Worm (Caenorhabditis elegans) whole organism, L3 larva: ENCODE measurements around the gene glb-16.
A peak's percentile ranks its signal among the peaks of the same experiment; 100 is the strongest.

Source experiments
- ZK546.5 ChIP-seq: sonication (generic microtip); optimal IDR thresholded peaks from 2 replicates; lab custom pipeline; 2017; ENCODE audit warnings: missing biosample characterization, missing genetic modification characterization
- aly-2 ChIP-seq: fragments of 150-350 bp; optimal IDR thresholded peaks from 2 replicates; lab custom pipeline; 2014; ENCODE audit warnings: missing biosample characterization, missing genetic modification characterization
- ama-1 ChIP-seq: fragments of 150-350 bp; optimal IDR thresholded peaks from 2 replicates; lab custom pipeline; 2018
- ceh-28 ChIP-seq: fragments of 150-350 bp; optimal IDR thresholded peaks from 2 replicates; lab custom pipeline; 2014; ENCODE audit warnings: missing biosample characterization, missing genetic modification reagents, missing genetic modification characterization
- ceh-82 ChIP-seq: fragments of 150-350 bp; optimal IDR thresholded peaks from 2 replicates; lab custom pipeline; 2014; ENCODE audit warnings: missing biosample characterization, missing genetic modification characterization
- daf-12 ChIP-seq: fragments of 150-350 bp; optimal IDR thresholded peaks from 2 replicates; lab custom pipeline; 2014; ENCODE audit warnings: missing biosample characterization, missing genetic modification reagents, missing genetic modification characterization
- egl-27 ChIP-seq: sonication (generic microtip); optimal IDR thresholded peaks from 4 replicates; lab custom pipeline; 2017; ENCODE audit warnings: missing biosample characterization, missing genetic modification reagents, missing genetic modification characterization
- egl-5 ChIP-seq: fragments of 150-350 bp; optimal IDR thresholded peaks from 2 replicates; lab custom pipeline; 2017; ENCODE audit warnings: missing biosample characterization, missing genetic modification reagents, missing genetic modification characterization, inconsistent platforms
- elt-2 ChIP-seq: sonication (generic microtip); optimal IDR thresholded peaks from 2 replicates; lab custom pipeline; 2016; ENCODE audit warnings: missing genetic modification reagents, mild to moderate bottlenecking, missing genetic modification characterization, missing compliant biosample characterization
- eor-1 ChIP-seq, 2 experiments: fragments of 150-350 bp; optimal IDR thresholded peaks; 2 replicates each; lab custom pipeline; 2014 to 2018; ENCODE audit warnings: missing biosample characterization in 2 of 2, missing genetic modification characterization in 2 of 2
- fkh-2 ChIP-seq: fragments of 150-350 bp; optimal IDR thresholded peaks from 2 replicates; lab custom pipeline; 2014; ENCODE audit warnings: missing biosample characterization, missing genetic modification reagents, missing genetic modification characterization
- fos-1 ChIP-seq: fragments of 150-350 bp; optimal IDR thresholded peaks from 2 replicates; lab custom pipeline; 2014; ENCODE audit warnings: missing biosample characterization, missing genetic modification characterization
- hmg-11 ChIP-seq: sonication (generic microtip); optimal IDR thresholded peaks from 2 replicates; lab custom pipeline; 2016; ENCODE audit warnings: missing genetic modification characterization, missing compliant biosample characterization
- jun-1 ChIP-seq: fragments of 150-350 bp; optimal IDR thresholded peaks from 2 replicates; lab custom pipeline; 2014; ENCODE audit warnings: missing biosample characterization, missing genetic modification reagents, missing genetic modification characterization
- lin-39 ChIP-seq: fragments of 150-350 bp; optimal IDR thresholded peaks from 2 replicates; lab custom pipeline; 2018; ENCODE audit warnings: missing biosample characterization, missing genetic modification reagents, missing genetic modification characterization
- lsy-12 ChIP-seq: sonication (generic microtip); optimal IDR thresholded peaks from 2 replicates; lab custom pipeline; 2016; ENCODE audit warnings: mild to moderate bottlenecking, missing genetic modification characterization, missing compliant biosample characterization
- mdl-1 ChIP-seq: fragments of 150-350 bp; optimal IDR thresholded peaks from 2 replicates; lab custom pipeline; 2014; ENCODE audit warnings: missing biosample characterization, missing genetic modification characterization
- nfya-1 ChIP-seq: sonication (generic microtip); optimal IDR thresholded peaks from 2 replicates; lab custom pipeline; 2017; ENCODE audit warnings: missing genetic modification characterization, mild to moderate bottlenecking, missing compliant biosample characterization, antibody characterized with exemption, moderate library complexity; ENCODE audit not compliant: insufficient read depth
- nhr-12 ChIP-seq: fragments of 150-350 bp; optimal IDR thresholded peaks from 2 replicates; lab custom pipeline; 2014; ENCODE audit warnings: missing biosample characterization, missing genetic modification characterization
- nhr-23 ChIP-seq: fragments of 150-350 bp; optimal IDR thresholded peaks from 2 replicates; lab custom pipeline; 2014; ENCODE audit warnings: missing biosample characterization, missing genetic modification reagents, missing genetic modification characterization
- nhr-25 ChIP-seq: sonication (generic microtip); optimal IDR thresholded peaks from 2 replicates; lab custom pipeline; 2017; ENCODE audit warnings: missing biosample characterization, missing genetic modification characterization
- nhr-28 ChIP-seq: fragments of 150-350 bp; optimal IDR thresholded peaks from 2 replicates; lab custom pipeline; 2014; ENCODE audit warnings: missing biosample characterization, missing genetic modification characterization
- nhr-43 ChIP-seq: sonication (generic microtip); optimal IDR thresholded peaks from 2 replicates; lab custom pipeline; 2016; ENCODE audit warnings: mild to moderate bottlenecking, missing genetic modification characterization, missing compliant biosample characterization; ENCODE audit not compliant: poor library complexity, severe bottlenecking
- nhr-76 ChIP-seq: fragments of 150-350 bp; sonication (generic microtip); optimal IDR thresholded peaks from 5 replicates; lab custom pipeline; 2014; ENCODE audit warnings: missing biosample characterization, missing genetic modification characterization
- nhr-77 ChIP-seq: fragments of 150-350 bp; optimal IDR thresholded peaks from 2 replicates; lab custom pipeline; 2014; ENCODE audit warnings: missing biosample characterization, missing genetic modification characterization
- pqm-1 ChIP-seq: fragments of 150-350 bp; optimal IDR thresholded peaks from 2 replicates; lab custom pipeline; 2017; ENCODE audit warnings: missing biosample characterization, missing genetic modification characterization, inconsistent platforms
- sea-2 ChIP-seq: fragments of 150-350 bp; sonication (generic microtip); optimal IDR thresholded peaks from 4 replicates; lab custom pipeline; 2014; ENCODE audit warnings: missing biosample characterization, missing genetic modification reagents, missing genetic modification characterization
- snpc-4 ChIP-seq: fragments of 150-350 bp; optimal IDR thresholded peaks from 2 replicates; lab custom pipeline; 2014; ENCODE audit warnings: missing biosample characterization, missing genetic modification characterization
- unc-62 ChIP-seq: fragments of 150-350 bp; sonication (generic microtip); optimal IDR thresholded peaks from 4 replicates; lab custom pipeline; 2014; ENCODE audit warnings: missing biosample characterization, missing genetic modification reagents, missing genetic modification characterization
- zag-1 ChIP-seq: fragments of 150-350 bp; optimal IDR thresholded peaks from 2 replicates; lab custom pipeline; 2014; ENCODE audit warnings: missing biosample characterization, missing genetic modification characterization
- ztf-11 ChIP-seq: fragments of 150-350 bp; optimal IDR thresholded peaks from 2 replicates; lab custom pipeline; 2014; ENCODE audit warnings: missing biosample characterization, missing genetic modification characterization

Gene glb-16

ce11 chrX:7540033-7540432 is at the start of gene glb-16:
Gene glb-16 (minus strand): TSS chrX:7540133.
- no peak for TF ChIP-seq jun-1 (tag; lab: Kevin White, UChicago)
- TF ChIP-seq nhr-28 (tag; lab: Kevin White, UChicago): no peak
- TF ChIP-seq nfya-1 (tag; lab: Kevin White, UChicago): no peak
- no peak for TF ChIP-seq lin-39 (tag; lab: Kevin White, UChicago)
- no peak for TF ChIP-seq nhr-12 (tag; lab: Kevin White, UChicago)
- TF ChIP-seq ZK546.5 (tag; lab: Kevin White, UChicago): no peak
- no peak for TF ChIP-seq ama-1 (lab: Kevin White, UChicago)
- TF ChIP-seq fos-1: no peak
- no peak for TF ChIP-seq ceh-28 (tag; lab: Kevin White, UChicago)
- no peak for TF ChIP-seq nhr-76 (tag; lab: Kevin White, UChicago)
- no peak for TF ChIP-seq nhr-25 (tag; lab: Kevin White, UChicago)
- TF ChIP-seq nhr-77 (tag; lab: Kevin White, UChicago): no peak
- TF ChIP-seq fkh-2 (tag; lab: Kevin White, UChicago): no peak
- TF ChIP-seq hmg-11 (tag; lab: Kevin White, UChicago): no peak
- TF ChIP-seq eor-1 (tag; optimal IDR thresholded peaks at IDR 0.05; lab: Kevin White, UChicago): no peak
- no peak for TF ChIP-seq ceh-82 (tag; lab: Kevin White, UChicago)
- no peak for TF ChIP-seq aly-2 (tag; lab: Kevin White, UChicago)
- TF ChIP-seq, all 47 proteins: peak for 0

- TF ChIP-seq nhr-76 (tag; lab: Kevin White, UChicago) (no peak), nhr-43 (tag; lab: Kevin White, UChicago) (peak; percentile 7)
Measured at ce11 chrX:7587741-7588235, 47.9 kb upstream of the glb-16 start.

ce11 chrX:7586588-7586987 is 46.7 kb upstream of the glb-16 start:
- peak; percentile 47 for TF ChIP-seq nhr-25 (tag; lab: Kevin White, UChicago)
- TF ChIP-seq nhr-23 (tag; lab: Kevin White, UChicago): peak; percentile 42
- TF ChIP-seq ceh-28 (tag; lab: Kevin White, UChicago): peak; percentile 32
- no peak for TF ChIP-seq sea-2
- no peak for TF ChIP-seq elt-2 (tag; lab: Kevin White, UChicago)
- TF ChIP-seq ama-1 (lab: Kevin White, UChicago): peak; percentile 53

ce11 chrX:7585610-7586259 is 45.8 kb upstream of the glb-16 start, which contains the start of gene adt-2:
Gene adt-2 (plus strand): TSS chrX:7586209.
- TF ChIP-seq mdl-1 (tag; lab: Kevin White, UChicago): no peak
- TF ChIP-seq nhr-25 (tag; lab: Kevin White, UChicago): peak; percentile 83
- TF ChIP-seq ceh-28 (tag; lab: Kevin White, UChicago): peak; percentile 1
- TF ChIP-seq nhr-23 (tag; lab: Kevin White, UChicago): peak; percentile 78
- TF ChIP-seq nfya-1 (tag; lab: Kevin White, UChicago): peak; percentile 3
- TF ChIP-seq pqm-1 (tag; lab: Kevin White, UChicago): no peak
- TF ChIP-seq nhr-43 (tag; lab: Kevin White, UChicago): peak; percentile 9

- TF ChIP-seq nhr-77 (tag; lab: Kevin White, UChicago) (no peak), jun-1 (tag; lab: Kevin White, UChicago) (no peak), fkh-2 (tag; lab: Kevin White, UChicago) (no peak), snpc-4 (tag; lab: Kevin White, UChicago) (no peak), elt-2 (tag; lab: Kevin White, UChicago) (no peak), lsy-12 (tag; lab: Kevin White, UChicago) (no peak), unc-62 (no peak), mdl-1 (tag; lab: Kevin White, UChicago) (no peak), nhr-23 (tag; lab: Kevin White, UChicago) (no peak), daf-12 (no peak), ztf-11 (tag; lab: Kevin White, UChicago) (no peak)
Measured at ce11 chrX:7583930-7584329, 44.0 kb upstream of the glb-16 start.

ce11 chrX:7582223-7582622 is 42.3 kb upstream of the glb-16 start:
- TF ChIP-seq ama-1 (lab: Kevin White, UChicago) (no peak), egl-27 (tag; lab: Kevin White, UChicago) (no peak), egl-5 (tag; lab: Kevin White, UChicago) (no peak), eor-1 (tag; optimal IDR thresholded peaks at IDR 0.05; lab: Kevin White, UChicago) (no peak), nhr-12 (tag; lab: Kevin White, UChicago) (no peak), ZK546.5 (tag; lab: Kevin White, UChicago) (no peak), zag-1 (no peak), nhr-43 (tag; lab: Kevin White, UChicago) (no peak), lsy-12 (tag; lab: Kevin White, UChicago) (no peak), fkh-2 (tag; lab: Kevin White, UChicago) (no peak), pqm-1 (tag; lab: Kevin White, UChicago) (no peak), snpc-4 (tag; lab: Kevin White, UChicago) (no peak), lin-39 (tag; lab: Kevin White, UChicago) (no peak)
